Worm (Caenorhabditis elegans) whole organism, late embryonic: ENCODE measurements around the gene lgmn-1.
A peak's percentile ranks its signal among the peaks of the same experiment; 100 is the strongest.

Experiments used
- C38D4.7 ChIP-seq: fragments of 200-800 bp; sonication (Bioruptor generic); optimal IDR thresholded peaks from 2 replicates; lab custom pipeline; 2018; ENCODE audit warnings: mild to moderate bottlenecking, missing genetic modification characterization, moderate library complexity, missing compliant biosample characterization
- F13H6.1 ChIP-seq: sonication (generic microtip); optimal IDR thresholded peaks from 2 replicates; lab custom pipeline; 2016; ENCODE audit warnings: missing genetic modification characterization, missing compliant biosample characterization
- K02D7.2 ChIP-seq: sonication (generic microtip); optimal IDR thresholded peaks from 2 replicates; lab custom pipeline; 2017; ENCODE audit warnings: mild to moderate bottlenecking, missing genetic modification characterization, missing compliant biosample characterization
- K09A11.1 ChIP-seq: sonication (generic microtip); optimal IDR thresholded peaks from 2 replicates; lab custom pipeline; 2017; ENCODE audit warnings: antibody characterized with exemption, mild to moderate bottlenecking, missing genetic modification characterization, missing compliant biosample characterization; ENCODE audit not compliant: insufficient read depth
- T23F11.4 ChIP-seq: fragments of 200-800 bp; sonication (Bioruptor generic); optimal IDR thresholded peaks from 2 replicates; lab custom pipeline; 2018; ENCODE audit warnings: mild to moderate bottlenecking, missing genetic modification characterization, missing compliant biosample characterization
- ama-1 ChIP-seq: fragments of 150-350 bp; optimal IDR thresholded peaks from 2 replicates; lab custom pipeline; 2014
- ceh-22 ChIP-seq: sonication (generic microtip); optimal IDR thresholded peaks from 2 replicates; lab custom pipeline; 2017; ENCODE audit warnings: missing biosample characterization, missing genetic modification characterization
- ceh-24 ChIP-seq: sonication (generic microtip); optimal IDR thresholded peaks from 2 replicates; lab custom pipeline; 2016; ENCODE audit warnings: mild to moderate bottlenecking, missing genetic modification characterization, missing compliant biosample characterization
- ceh-30 ChIP-seq: fragments of 150-350 bp; optimal IDR thresholded peaks from 2 replicates; lab custom pipeline; 2014; ENCODE audit warnings: missing biosample characterization, missing genetic modification characterization
- ceh-34 ChIP-seq: sonication (generic microtip); optimal IDR thresholded peaks from 2 replicates; lab custom pipeline; 2016; ENCODE audit warnings: mild to moderate bottlenecking, missing genetic modification characterization, missing compliant biosample characterization
- dve-1 ChIP-seq: sonication (generic microtip); optimal IDR thresholded peaks from 2 replicates; lab custom pipeline; 2017; ENCODE audit warnings: antibody characterized with exemption, mild to moderate bottlenecking, missing genetic modification characterization, missing compliant biosample characterization
- elt-4 ChIP-seq: sonication (generic microtip); optimal IDR thresholded peaks from 2 replicates; lab custom pipeline; 2016; ENCODE audit warnings: missing genetic modification characterization, missing compliant biosample characterization
- ets-4 ChIP-seq: sonication (generic microtip); optimal IDR thresholded peaks from 2 replicates; lab custom pipeline; 2016; ENCODE audit warnings: missing genetic modification characterization, missing compliant biosample characterization
- eyg-1 ChIP-seq: sonication (generic microtip); optimal IDR thresholded peaks from 2 replicates; lab custom pipeline; 2016; ENCODE audit warnings: missing genotype, missing genetic modification characterization, missing compliant biosample characterization
- fax-1 ChIP-seq: sonication (generic microtip); optimal IDR thresholded peaks from 2 replicates; lab custom pipeline; 2016; ENCODE audit warnings: missing genotype, missing genetic modification characterization, missing compliant biosample characterization
- fkh-10 ChIP-seq: fragments of 150-350 bp; optimal IDR thresholded peaks from 2 replicates; lab custom pipeline; 2014; ENCODE audit warnings: missing biosample characterization, missing genetic modification reagents, missing genetic modification characterization
- fkh-6 ChIP-seq: sonication (generic microtip); optimal IDR thresholded peaks from 2 replicates; lab custom pipeline; 2016; ENCODE audit warnings: missing genetic modification characterization, missing compliant biosample characterization
- gmeb-2 ChIP-seq: sonication (generic microtip); optimal IDR thresholded peaks from 2 replicates; lab custom pipeline; 2016; ENCODE audit warnings: missing genetic modification characterization, inconsistent platforms, missing compliant biosample characterization
- hlh-15 ChIP-seq: sonication (generic microtip); optimal IDR thresholded peaks from 2 replicates; lab custom pipeline; 2016; ENCODE audit warnings: missing genetic modification characterization, missing compliant biosample characterization
- nfya-1 ChIP-seq: sonication (generic microtip); optimal IDR thresholded peaks from 2 replicates; lab custom pipeline; 2017; ENCODE audit warnings: missing genetic modification characterization, mild to moderate bottlenecking, missing compliant biosample characterization, antibody characterized with exemption, moderate library complexity
- nhr-11 ChIP-seq: fragments of 150-350 bp; optimal IDR thresholded peaks from 2 replicates; lab custom pipeline; 2014; ENCODE audit warnings: missing biosample characterization, missing genetic modification characterization
- npax-4 ChIP-seq: sonication (generic microtip); optimal IDR thresholded peaks from 2 replicates; lab custom pipeline; 2016; ENCODE audit warnings: missing genetic modification characterization, missing compliant biosample characterization
- pag-3 ChIP-seq: sonication (generic microtip); optimal IDR thresholded peaks from 2 replicates; lab custom pipeline; 2016; ENCODE audit warnings: missing compliant biosample characterization, missing genetic modification characterization, borderline replicate concordance
- pat-9 ChIP-seq: fragments of 200-800 bp; sonication (Bioruptor generic); optimal IDR thresholded peaks from 2 replicates; lab custom pipeline; 2018; ENCODE audit warnings: mild to moderate bottlenecking, missing genetic modification characterization, moderate library complexity, missing compliant biosample characterization
- pax-1 ChIP-seq: fragments of 150-350 bp; optimal IDR thresholded peaks from 2 replicates; lab custom pipeline; 2014; ENCODE audit warnings: missing biosample characterization, missing genetic modification characterization
- pros-1 ChIP-seq: fragments of 150-350 bp; optimal IDR thresholded peaks from 2 replicates; lab custom pipeline; 2014; ENCODE audit warnings: missing biosample characterization, missing genetic modification reagents, missing genetic modification characterization
- ref-2 ChIP-seq: sonication (generic microtip); optimal IDR thresholded peaks from 2 replicates; lab custom pipeline; 2016; ENCODE audit warnings: missing genetic modification characterization, missing compliant biosample characterization
- rnt-1 ChIP-seq: sonication (generic microtip); optimal IDR thresholded peaks from 2 replicates; lab custom pipeline; 2016; ENCODE audit warnings: missing genetic modification characterization, missing compliant biosample characterization
- sdc-2 ChIP-seq: sonication (generic microtip); optimal IDR thresholded peaks from 2 replicates; lab custom pipeline; 2016; ENCODE audit warnings: missing genotype, missing genetic modification characterization, missing compliant biosample characterization
- tbx-2 ChIP-seq: sonication (generic microtip); optimal IDR thresholded peaks from 2 replicates; lab custom pipeline; 2016; ENCODE audit warnings: missing genetic modification characterization, missing compliant biosample characterization
- tbx-7 ChIP-seq: sonication (generic microtip); optimal IDR thresholded peaks from 2 replicates; lab custom pipeline; 2016; ENCODE audit warnings: missing genotype, missing genetic modification characterization, missing compliant biosample characterization
- unc-3 ChIP-seq, 2 experiments: fragments of 200-800 bp in 1 of 2; sonication (Bioruptor generic) in 1 of 2; sonication (generic microtip) in 1 of 2; conservative IDR thresholded peaks in 1 of 2; optimal IDR thresholded peaks in 1 of 2; 2 replicates each; pipeline versions ENCODE4 v1.3.6 to Lab custom; 2016 to 2022; ENCODE audit warnings: missing compliant biosample characterization in 2 of 2, missing genetic modification characterization in 2 of 2, missing genetic modification reagents in 1 of 2
- unc-42 ChIP-seq: sonication (generic microtip); optimal IDR thresholded peaks from 2 replicates; lab custom pipeline; 2016; ENCODE audit warnings: missing genotype, missing genetic modification characterization, missing compliant biosample characterization
- unc-55 ChIP-seq: sonication (generic microtip); optimal IDR thresholded peaks from 2 replicates; lab custom pipeline; 2017; ENCODE audit warnings: missing biosample characterization, missing genetic modification reagents, missing genetic modification characterization
- zip-5 ChIP-seq: sonication (generic microtip); optimal IDR thresholded peaks from 2 replicates; lab custom pipeline; 2016; ENCODE audit warnings: missing genetic modification characterization, missing compliant biosample characterization
- ztf-16 ChIP-seq: sonication (generic microtip); optimal IDR thresholded peaks from 2 replicates; lab custom pipeline; 2017; ENCODE audit warnings: missing genetic modification characterization, missing compliant biosample characterization

lgmn-1 gene

ce11 chrV:12550755-12551154 lies 37.9 kb downstream of the lgmn-1 start:
- TF ChIP-seq hlh-15 (tag; lab: Kevin White, UChicago), result no peak
- peak; percentile 10 for TF ChIP-seq dve-1 (tag; lab: Kevin White, UChicago)
- TF ChIP-seq, all 69 proteins: peak for 1

- no peak for TF ChIP-seq ceh-24 (tag; lab: Kevin White, UChicago)
- TF ChIP-seq pag-3 (tag; lab: Kevin White, UChicago), result no peak
- TF ChIP-seq nhr-11 (tag; lab: Kevin White, UChicago), result no peak
- no peak for TF ChIP-seq T23F11.4 (GFP tag; lab: Kevin White, UChicago)
- TF ChIP-seq K09A11.1 (tag; lab: Kevin White, UChicago), result no peak
- TF ChIP-seq unc-55, result no peak
- TF ChIP-seq pros-1, result no peak
- no peak for TF ChIP-seq unc-3 (GFP tag; conservative IDR thresholded peaks at IDR 0.05; lab: Robert Waterston, UW)
- no peak for TF ChIP-seq unc-3 (tag; optimal IDR thresholded peaks at IDR 0.05; lab: Kevin White, UChicago)
- no peak for TF ChIP-seq ceh-30 (tag; lab: Kevin White, UChicago)
These were observed 39.0 kb downstream of the lgmn-1 start for ce11 chrV:12551638-12552478.

ce11 chrV:12552671-12553212 lies 39.9 kb downstream of the lgmn-1 start, which contains the start of gene F45D3.4:
TSS of gene F45D3.4 (minus strand) at chrV:12553191.
- no peak for TF ChIP-seq ets-4 (tag; lab: Kevin White, UChicago)
- no peak for TF ChIP-seq eyg-1 (tag; lab: Kevin White, UChicago)
- no peak for TF ChIP-seq tbx-7
- TF ChIP-seq C38D4.7 (GFP tag; lab: Kevin White, UChicago), result no peak
- no peak for TF ChIP-seq fkh-10
- no peak for TF ChIP-seq ceh-30 (tag; lab: Kevin White, UChicago)
- no peak for TF ChIP-seq pros-1
- no peak for TF ChIP-seq npax-4 (tag; lab: Kevin White, UChicago)
- TF ChIP-seq rnt-1 (tag; lab: Kevin White, UChicago), result no peak
- no peak for TF ChIP-seq gmeb-2
- no peak for TF ChIP-seq ceh-22

DNA sequence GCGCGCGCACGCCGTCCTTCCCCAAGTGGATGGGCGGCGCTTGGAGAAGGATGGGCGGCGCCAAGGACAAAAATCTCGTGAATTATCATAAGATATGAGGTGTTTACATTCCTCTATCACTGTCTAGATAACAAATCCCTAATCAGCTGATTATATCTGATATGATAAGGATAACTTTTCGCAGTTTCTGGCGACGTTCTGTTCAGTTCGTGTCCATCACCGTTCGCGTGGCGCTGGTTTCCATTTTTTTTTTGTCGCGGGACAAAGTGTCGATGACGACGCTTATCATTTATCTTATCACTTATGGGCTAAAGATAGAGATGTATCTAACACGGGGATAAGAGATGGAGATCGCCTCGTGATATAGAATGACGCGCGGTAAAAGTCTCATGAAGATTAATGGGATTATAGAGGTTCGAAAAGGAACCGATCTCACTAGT lies 40.5 kb downstream of the lgmn-1 start:
- no peak for TF ChIP-seq C38D4.7 (GFP tag; lab: Kevin White, UChicago)
- TF ChIP-seq nfya-1 (tag; lab: Kevin White, UChicago), result no peak
- no peak for TF ChIP-seq rnt-1 (tag; lab: Kevin White, UChicago)
- TF ChIP-seq unc-42 (tag; lab: Kevin White, UChicago), result no peak
- TF ChIP-seq hlh-15 (tag; lab: Kevin White, UChicago), result no peak
- no peak for TF ChIP-seq dve-1 (tag; lab: Kevin White, UChicago)

DNA sequence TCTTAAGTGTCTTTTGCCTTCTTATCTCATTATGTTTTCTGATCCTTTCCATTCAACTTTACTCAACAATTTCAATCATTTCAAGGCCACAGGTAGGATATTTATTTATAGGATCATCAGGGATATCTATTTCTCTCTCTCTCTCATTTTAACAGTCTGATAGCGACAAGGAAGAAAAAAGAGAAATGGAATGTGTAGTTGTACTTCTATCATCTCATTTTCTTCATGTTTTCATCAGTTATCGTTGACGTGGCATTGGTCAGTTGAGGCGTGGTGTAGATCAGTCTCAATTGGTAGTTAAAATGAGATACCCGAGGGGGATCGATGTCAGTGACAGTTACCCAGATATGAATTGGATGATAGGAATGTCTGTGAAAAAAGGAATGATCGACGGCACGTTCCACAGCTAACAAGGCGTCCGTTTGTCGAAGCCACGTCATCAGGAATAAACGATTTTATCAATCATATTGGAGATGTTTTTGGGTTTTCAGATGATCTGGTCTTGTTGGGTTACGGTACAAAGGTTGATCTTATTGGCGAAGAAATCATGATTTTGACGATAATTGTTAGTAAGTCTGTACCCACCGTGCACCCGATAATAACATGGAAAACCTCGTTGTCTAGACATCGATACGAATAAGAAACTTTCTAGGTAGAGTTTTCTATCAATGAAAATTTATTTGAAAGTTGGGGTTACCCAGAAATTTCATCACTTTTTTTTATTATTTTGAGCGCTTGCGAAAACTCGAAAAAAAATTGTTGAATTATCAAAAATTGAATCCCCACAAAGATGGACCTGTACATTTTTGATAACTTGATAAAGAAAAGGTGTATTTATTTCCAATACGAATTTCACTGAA lies 41.5 kb downstream of the lgmn-1 start:
- TF ChIP-seq fkh-6 (tag; lab: Kevin White, UChicago) (no peak), tbx-2 (tag; lab: Kevin White, UChicago) (no peak), eyg-1 (tag; lab: Kevin White, UChicago) (no peak), elt-4 (tag; lab: Kevin White, UChicago) (no peak), K02D7.2 (no peak), zip-5 (no peak), pag-3 (tag; lab: Kevin White, UChicago) (no peak), unc-55 (no peak), ztf-16 (tag; lab: Kevin White, UChicago) (no peak), F13H6.1 (tag; lab: Kevin White, UChicago) (no peak), hlh-15 (tag; lab: Kevin White, UChicago) (no peak), sdc-2 (no peak), ref-2 (tag; lab: Kevin White, UChicago) (no peak), ets-4 (tag; lab: Kevin White, UChicago) (no peak), T23F11.4 (GFP tag; lab: Kevin White, UChicago) (no peak), pat-9 (tag; lab: Kevin White, UChicago) (no peak), pax-1 (no peak), ceh-34 (tag; lab: Kevin White, UChicago) (no peak), fax-1 (tag; lab: Kevin White, UChicago) (no peak), ama-1 (lab: Kevin White, UChicago) (no peak)
